Worm (Caenorhabditis elegans) whole organism, young adult: ENCODE measurements around the gene oac-23.

ENCODE experiments used
- B0261.1 ChIP-seq: sonication (generic microtip); optimal IDR thresholded peaks from 2 replicates; lab custom pipeline; 2016; ENCODE audit warnings: mild to moderate bottlenecking, missing genetic modification characterization, moderate library complexity, missing compliant biosample characterization
- B0336.3 ChIP-seq: fragments of 200-800 bp; sonication (Bioruptor generic); IDR thresholded peaks from 2 replicates; pipeline ENCODE4 v1.3.6; 2022; ENCODE audit warnings: missing genetic modification characterization, missing compliant biosample characterization
- C06A6.2 ChIP-seq: fragments of 200-800 bp; sonication (Bioruptor generic); conservative IDR thresholded peaks from 2 replicates; pipeline ENCODE4 v1.3.6; 2022; ENCODE audit warnings: missing genetic modification characterization, missing compliant biosample characterization
- C17E4.6 ChIP-seq: fragments of 200-800 bp; sonication (Bioruptor generic); IDR thresholded peaks from 2 replicates; pipeline ENCODE4 v1.3.6; 2022; ENCODE audit warnings: missing genetic modification reagents, missing genetic modification characterization, missing compliant biosample characterization
- D2030.7 ChIP-seq: fragments of 200-800 bp; sonication (Bioruptor generic); IDR thresholded peaks from 2 replicates; pipeline ENCODE4 v1.3.6; 2022; ENCODE audit warnings: missing genetic modification reagents, missing genetic modification characterization, missing compliant biosample characterization
- F10E7.11 ChIP-seq: sonication (generic microtip); optimal IDR thresholded peaks from 2 replicates; lab custom pipeline; 2017; ENCODE audit warnings: mild to moderate bottlenecking, missing genetic modification characterization, moderate library complexity, missing compliant biosample characterization
- F33H1.4 ChIP-seq: fragments of 200-800 bp; sonication (Bioruptor generic); IDR thresholded peaks from 2 replicates; pipeline ENCODE4 v1.3.6; 2022; ENCODE audit warnings: missing genetic modification reagents, missing genetic modification characterization, missing compliant biosample characterization
- F39B2.1 ChIP-seq: fragments of 200-800 bp; sonication (Bioruptor generic); IDR thresholded peaks from 2 replicates; pipeline ENCODE4 v1.3.6; 2022; ENCODE audit warnings: missing genetic modification reagents, missing genetic modification characterization, missing compliant biosample characterization
- K11D2.4 ChIP-seq: fragments of 200-800 bp; sonication (Bioruptor generic); IDR thresholded peaks from 2 replicates; pipeline ENCODE4 v1.3.6; 2022; ENCODE audit warnings: missing genetic modification reagents, missing genetic modification characterization, missing compliant biosample characterization
- K12H6.12 ChIP-seq: fragments of 200-800 bp; sonication (Bioruptor generic); optimal IDR thresholded peaks from 2 replicates; lab custom pipeline; 2018; ENCODE audit warnings: mild to moderate bottlenecking, missing genetic modification characterization, missing compliant biosample characterization
- akir-1 ChIP-seq: fragments of 200-800 bp; sonication (Bioruptor generic); optimal IDR thresholded peaks from 2 replicates; lab custom pipeline; 2018; ENCODE audit warnings: mild to moderate bottlenecking, missing genetic modification characterization, moderate library complexity, missing compliant biosample characterization
- aptf-2 ChIP-seq: fragments of 200-800 bp; sonication (Bioruptor generic); conservative IDR thresholded peaks from 2 replicates; pipeline ENCODE4 v1.3.6; 2022; ENCODE audit warnings: missing genetic modification reagents, missing genetic modification characterization, missing compliant biosample characterization
- aptf-3 ChIP-seq: fragments of 200-800 bp; sonication (Bioruptor generic); IDR thresholded peaks from 2 replicates; pipeline ENCODE4 v1.3.6; 2022; ENCODE audit warnings: missing genetic modification characterization, missing compliant biosample characterization
- ccch-3 ChIP-seq: fragments of 200-800 bp; sonication (Bioruptor generic); optimal IDR thresholded peaks from 2 replicates; lab custom pipeline; 2018; ENCODE audit warnings: mild to moderate bottlenecking, missing genetic modification characterization, missing compliant biosample characterization
- ceh-100 ChIP-seq: fragments of 200-800 bp; sonication (Bioruptor generic); IDR thresholded peaks from 2 replicates; pipeline ENCODE4 v1.3.6; 2022; ENCODE audit warnings: missing genetic modification reagents, missing genetic modification characterization, missing compliant biosample characterization
- ceh-40 ChIP-seq: fragments of 200-800 bp; sonication (Bioruptor generic); IDR thresholded peaks from 2 replicates; pipeline ENCODE4 v1.3.6; 2022; ENCODE audit warnings: missing genetic modification characterization, missing compliant biosample characterization
- ceh-58 ChIP-seq: fragments of 200-800 bp; sonication (Bioruptor generic); IDR thresholded peaks from 2 replicates; pipeline ENCODE4 v1.3.6; 2022; ENCODE audit warnings: missing genetic modification characterization, missing compliant biosample characterization
- ceh-79 ChIP-seq: sonication (generic microtip); optimal IDR thresholded peaks from 2 replicates; lab custom pipeline; 2017; ENCODE audit warnings: mild to moderate bottlenecking, missing genetic modification characterization, missing compliant biosample characterization
- egl-44 ChIP-seq: fragments of 200-800 bp; sonication (Bioruptor generic); IDR thresholded peaks from 2 replicates; pipeline ENCODE4 v1.3.6; 2022; ENCODE audit warnings: missing genetic modification reagents, missing genetic modification characterization, missing compliant biosample characterization
- ets-4 ChIP-seq: fragments of 200-800 bp; sonication (Bioruptor generic); optimal IDR thresholded peaks from 2 replicates; lab custom pipeline; 2018; ENCODE audit warnings: mild to moderate bottlenecking, missing genetic modification characterization, missing compliant biosample characterization
- fkh-3 ChIP-seq: sonication (generic microtip); optimal IDR thresholded peaks from 2 replicates; lab custom pipeline; 2016; ENCODE audit warnings: mild to moderate bottlenecking, missing genetic modification characterization, missing compliant biosample characterization
- hmg-20 ChIP-seq: fragments of 200-800 bp; sonication (Bioruptor generic); IDR thresholded peaks from 2 replicates; pipeline ENCODE4 v1.3.6; 2022; ENCODE audit warnings: missing genetic modification reagents, missing genetic modification characterization, missing compliant biosample characterization
- hrde-1 ChIP-seq: sonication (generic microtip); optimal IDR thresholded peaks from 2 replicates; lab custom pipeline; 2016; ENCODE audit warnings: missing genetic modification characterization, mild to moderate bottlenecking, missing compliant biosample characterization, moderate library complexity, missing genotype, missing genetic modification reagents, borderline replicate concordance
- hsf-1 ChIP-seq: fragments of 200-800 bp; sonication (Bioruptor generic); IDR thresholded peaks from 2 replicates; pipeline ENCODE4 v1.3.6; 2022; ENCODE audit warnings: missing genetic modification reagents, missing genetic modification characterization, missing compliant biosample characterization
- let-526 ChIP-seq: fragments of 200-800 bp; sonication (Bioruptor generic); IDR thresholded peaks from 2 replicates; pipeline ENCODE4 v1.3.6; 2022; ENCODE audit warnings: missing genetic modification reagents, missing genetic modification characterization, missing compliant biosample characterization
- lin-26 ChIP-seq: fragments of 200-800 bp; sonication (Bioruptor generic); IDR thresholded peaks from 2 replicates; pipeline ENCODE4 v1.3.6; 2022; ENCODE audit warnings: missing genetic modification reagents, missing genetic modification characterization, missing compliant biosample characterization
- lin-35 ChIP-seq, 3 experiments: fragments of 150-350 bp in 2 of 3; sonication (generic microtip) in 1 of 3; optimal IDR thresholded peaks; 2 replicates each; lab custom pipeline; 2014 to 2018; ENCODE audit warnings: missing biosample characterization in 3 of 3, missing genetic modification characterization in 3 of 3, missing genetic modification reagents in 3 of 3
- lin-54 ChIP-seq: fragments of 200-800 bp; sonication (Bioruptor generic); optimal IDR thresholded peaks from 2 replicates; lab custom pipeline; 2018; ENCODE audit warnings: mild to moderate bottlenecking, missing genetic modification characterization, missing compliant biosample characterization
- lsl-1 ChIP-seq: fragments of 200-800 bp; sonication (Bioruptor generic); optimal IDR thresholded peaks from 2 replicates; lab custom pipeline; 2018; ENCODE audit warnings: mild to moderate bottlenecking, missing genetic modification characterization, moderate library complexity, missing compliant biosample characterization
- lsy-27 ChIP-seq: sonication (generic microtip); optimal IDR thresholded peaks from 2 replicates; lab custom pipeline; 2017; ENCODE audit warnings: missing genetic modification characterization, mild to moderate bottlenecking, missing compliant biosample characterization, antibody characterized with exemption, missing genotype, borderline replicate concordance; ENCODE audit not compliant: insufficient read depth
- madf-8 ChIP-seq: fragments of 200-800 bp; sonication (Bioruptor generic); conservative IDR thresholded peaks from 2 replicates; pipeline ENCODE4 v1.3.6; 2022; ENCODE audit warnings: missing genetic modification reagents, missing genetic modification characterization, missing compliant biosample characterization
- mes-4 ChIP-seq: sonication (generic microtip); optimal IDR thresholded peaks from 2 replicates; lab custom pipeline; 2016; ENCODE audit warnings: missing genotype, missing genetic modification characterization, missing compliant biosample characterization
- nhr-120 ChIP-seq: fragments of 200-800 bp; sonication (Bioruptor generic); IDR thresholded peaks from 2 replicates; pipeline ENCODE4 v1.3.6; 2022; ENCODE audit warnings: missing genetic modification characterization, missing compliant biosample characterization
- nhr-179 ChIP-seq: sonication (generic microtip); optimal IDR thresholded peaks from 2 replicates; lab custom pipeline; 2016; ENCODE audit warnings: mild to moderate bottlenecking, missing genetic modification characterization, missing compliant biosample characterization
- nhr-80 ChIP-seq: sonication (generic microtip); optimal IDR thresholded peaks from 2 replicates; lab custom pipeline; 2016; ENCODE audit warnings: missing genetic modification characterization, missing compliant biosample characterization
- nhr-90 ChIP-seq: sonication (generic microtip); optimal IDR thresholded peaks from 2 replicates; lab custom pipeline; 2016; ENCODE audit warnings: missing genotype, mild to moderate bottlenecking, missing genetic modification characterization, missing compliant biosample characterization
- rec-8 ChIP-seq, 2 experiments: sonication (generic microtip); optimal IDR thresholded peaks; 2 replicates each; lab custom pipeline; 2016; ENCODE audit warnings: mild to moderate bottlenecking in 2 of 2, missing genetic modification characterization in 2 of 2, missing genetic modification reagents in 2 of 2, missing genotype in 2 of 2, missing biosample characterization in 1 of 2, missing compliant biosample characterization in 1 of 2, moderate library complexity in 1 of 2
- tlf-1 ChIP-seq: fragments of 200-800 bp; sonication (Bioruptor generic); optimal IDR thresholded peaks from 2 replicates; lab custom pipeline; 2018; ENCODE audit warnings: mild to moderate bottlenecking, missing genetic modification characterization, missing compliant biosample characterization
- ztf-22 ChIP-seq: fragments of 200-800 bp; sonication (Bioruptor generic); optimal IDR thresholded peaks from 2 replicates; lab custom pipeline; 2018; ENCODE audit warnings: mild to moderate bottlenecking, missing genetic modification characterization, moderate library complexity, missing compliant biosample characterization
- ztf-3 ChIP-seq: fragments of 200-800 bp; sonication (Bioruptor generic); optimal IDR thresholded peaks from 2 replicates; lab custom pipeline; 2018; ENCODE audit warnings: mild to moderate bottlenecking, missing genetic modification characterization, missing compliant biosample characterization

The oac-23 gene

ce11 chrIV:3835065-3835464 lies 46.2 kb upstream of the oac-23 start, which contains the start of gene cal-3:
cal-3 (minus strand) TSS chrIV:3835165.
- TF ChIP-seq ccch-3 (no peak), akir-1 (GFP tag; lab: Kevin White, UChicago) (no peak), lin-26 (no peak), rec-8 (tag; optimal IDR thresholded peaks at IDR 0.05; lab: Kevin White, UChicago) (no peak), aptf-3 (GFP tag; lab: Robert Waterston, UW) (no peak)

- TF ChIP-seq ceh-100 (GFP tag; lab: Robert Waterston, UW) (no peak), ccch-3 (no peak), lsl-1 (no peak), lin-35 (GFP tag; optimal IDR thresholded peaks at IDR 0.05; lab: Kevin White, UChicago) (no peak), C17E4.6 (GFP tag; lab: Robert Waterston, UW) (no peak), mes-4 (tag; lab: Kevin White, UChicago) (no peak), F10E7.11 (tag; lab: Kevin White, UChicago) (no peak), lsy-27 (tag; lab: Kevin White, UChicago) (no peak)
Measured at ce11 chrIV:3838687-3839086, 42.6 kb upstream of the oac-23 start.

- no peak for TF ChIP-seq madf-8 (GFP tag; lab: Robert Waterston, UW)
- TF ChIP-seq hsf-1 (GFP tag; lab: Robert Waterston, UW) = no peak
- TF ChIP-seq nhr-179 (tag; lab: Kevin White, UChicago) = no peak
- TF ChIP-seq lin-54 (GFP tag; lab: Kevin White, UChicago) = no peak
- no peak for TF ChIP-seq ztf-22
- TF ChIP-seq ceh-100 (GFP tag; lab: Robert Waterston, UW) = no peak
- TF ChIP-seq akir-1 (GFP tag; lab: Kevin White, UChicago) = no peak
- TF ChIP-seq ceh-58 (GFP tag; lab: Robert Waterston, UW) = no peak
- no peak for TF ChIP-seq nhr-120 (GFP tag; lab: Robert Waterston, UW)
- no peak for TF ChIP-seq B0336.3 (GFP tag; lab: Robert Waterston, UW)
- no peak for TF ChIP-seq let-526
- TF ChIP-seq K12H6.12 (tag; lab: Kevin White, UChicago) = no peak
- TF ChIP-seq B0261.1 = no peak
- TF ChIP-seq, all 124 proteins: peak for 0
Measured at ce11 chrIV:3839420-3839819, 41.8 kb upstream of the oac-23 start, which contains the start of gene F28F9.2. F28F9.2 (plus strand) TSS chrIV:3839720.

ce11 chrIV:3840480-3840879 lies 40.8 kb upstream of the oac-23 start:
- TF ChIP-seq F10E7.11 (tag; lab: Kevin White, UChicago) (no peak), nhr-90 (tag; lab: Kevin White, UChicago) (no peak), F39B2.1 (GFP tag; lab: Robert Waterston, UW) (no peak), F33H1.4 (GFP tag; lab: Robert Waterston, UW) (no peak), fkh-3 (tag; lab: Kevin White, UChicago) (no peak), ztf-3 (GFP tag; lab: Kevin White, UChicago) (no peak), D2030.7 (GFP tag; lab: Robert Waterston, UW) (no peak), ztf-22 (no peak), nhr-80 (no peak), rec-8 (tag; optimal IDR thresholded peaks at IDR 0.05; lab: Kevin White, UChicago) (no peak), K12H6.12 (tag; lab: Kevin White, UChicago) (no peak)

- no peak for TF ChIP-seq aptf-2 (GFP tag; lab: Robert Waterston, UW)
- no peak for TF ChIP-seq hmg-20 (GFP tag; lab: Robert Waterston, UW)
- no peak for TF ChIP-seq hrde-1
- TF ChIP-seq ceh-40 = no peak
- no peak for TF ChIP-seq C06A6.2
- no peak for TF ChIP-seq egl-44
- TF ChIP-seq tlf-1 (GFP tag; lab: Kevin White, UChicago) = no peak
- TF ChIP-seq ets-4 (GFP tag; lab: Kevin White, UChicago) = no peak
- no peak for TF ChIP-seq K11D2.4 (GFP tag; lab: Robert Waterston, UW)
- TF ChIP-seq ceh-79 (tag; lab: Kevin White, UChicago) = no peak
Measured at ce11 chrIV:3841607-3842006, 39.6 kb upstream of the oac-23 start.
